Fruit fly (Drosophila melanogaster): ENCODE measurements around the gene CG15375.

Gene CG15375

dm6 chrX:4105830-4106233 is 4.7 kb downstream of the CG15375 start, which contains the start of gene cib (continued):
- TF ChIP-seq Sox14 (GFP tag; optimal IDR thresholded peaks at IDR 0.05): no peak
- no peak for TF ChIP-seq salr (GFP tag; optimal IDR thresholded peaks at IDR 0.05)
- TF ChIP-seq eg (GFP tag; IDR thresholded peaks at IDR 0.05): peak; percentile 40; the same call in 2 of the 3 replicates
- no peak for TF ChIP-seq CG9139 (GFP tag; optimal IDR thresholded peaks at IDR 0.05)
- no peak for TF ChIP-seq pdm3 (GFP tag; optimal IDR thresholded peaks at IDR 0.05)
- no peak for TF ChIP-seq OdsH (GFP tag; optimal IDR thresholded peaks at IDR 0.05)

dm6 chrX:4106240-4106639 is 5.1 kb downstream of the CG15375 start:
- TF ChIP-seq CG6276 (GFP tag; optimal IDR thresholded peaks at IDR 0.05) (no peak), fkh (GFP tag; optimal IDR thresholded peaks at IDR 0.05) (peak; percentile 2), OdsH (GFP tag; optimal IDR thresholded peaks at IDR 0.05) (no peak), CG15336 (GFP tag; IDR thresholded peaks at IDR 0.05) (0 out of 2 replicates have a peak, but pooled peaks have one; percentile 30), CG9139 (GFP tag; optimal IDR thresholded peaks at IDR 0.05) (no peak), eg (GFP tag; IDR thresholded peaks at IDR 0.05) (0 out of 3 replicates have a peak, but pooled peaks have one; percentile 3)

dm6 chrX:4106756-4107155 is 5.6 kb downstream of the CG15375 start:
- TF ChIP-seq CG34406 (GFP tag; optimal IDR thresholded peaks at IDR 0.05): peak; percentile 56
- TF ChIP-seq CG3032 (tag; optimal IDR thresholded peaks at IDR 0.05): peak; percentile 75
- TF ChIP-seq CG11294 (GFP tag; IDR thresholded peaks at IDR 0.05): 0 out of 2 replicates have a peak, but pooled peaks have one; percentile 28
- TF ChIP-seq fkh (GFP tag; optimal IDR thresholded peaks at IDR 0.05): no peak
- TF ChIP-seq fd59A (GFP tag; optimal IDR thresholded peaks at IDR 0.05): peak; percentile 70
- TF ChIP-seq Met (GFP tag; optimal IDR thresholded peaks at IDR 0.05): peak; percentile 63
- peak; percentile 28 for TF ChIP-seq Ets21C (GFP tag; optimal IDR thresholded peaks at IDR 0.05)
- TF ChIP-seq CG6163 (GFP tag; IDR thresholded peaks at IDR 0.05): peak; percentile 69
- peak; percentile 42 for TF ChIP-seq CG16779 (tag; optimal IDR thresholded peaks at IDR 0.05)
- peak; percentile 67 for TF ChIP-seq lz (GFP tag; optimal IDR thresholded peaks at IDR 0.05)
- TF ChIP-seq spab (GFP tag; optimal IDR thresholded peaks at IDR 0.05): peak; percentile 72
- TF ChIP-seq pdm3 (GFP tag; optimal IDR thresholded peaks at IDR 0.05): peak; percentile 76
- TF ChIP-seq Hr38 (GFP tag; optimal IDR thresholded peaks at IDR 0.05): no peak
- TF ChIP-seq Gug (GFP tag; IDR thresholded peaks at IDR 0.05): peak; percentile 51; the same call in 1 of the 2 replicates
- peak; percentile 63 for TF ChIP-seq Eip75B (GFP tag; optimal IDR thresholded peaks at IDR 0.05)
- TF ChIP-seq CG6276 (GFP tag; optimal IDR thresholded peaks at IDR 0.05): no peak
- TF ChIP-seq ss (GFP tag; optimal IDR thresholded peaks at IDR 0.05): peak; percentile 70 to 83
- TF ChIP-seq CG3919 (GFP tag; optimal IDR thresholded peaks at IDR 0.05): peak; percentile 68
- TF ChIP-seq Blimp-1 (GFP tag; optimal IDR thresholded peaks at IDR 0.05): peak; percentile 31
- TF ChIP-seq esn (GFP tag; optimal IDR thresholded peaks at IDR 0.05): peak; percentile 63
- peak; percentile 92 for TF ChIP-seq Eip78C (GFP tag)
- TF ChIP-seq Eip93F (GFP tag; optimal IDR thresholded peaks at IDR 0.05): no peak
- TF ChIP-seq fd85E (GFP tag; optimal IDR thresholded peaks at IDR 0.05): no peak
- peak; percentile 72 for TF ChIP-seq CG1621 (tag; optimal IDR thresholded peaks at IDR 0.05)
- peak; percentile 70 for TF ChIP-seq Hr4 (GFP tag; optimal IDR thresholded peaks at IDR 0.05)
- TF ChIP-seq salr (GFP tag; optimal IDR thresholded peaks at IDR 0.05): peak; percentile 29 to 69
- peak; percentile 30 for TF ChIP-seq Sox102F (GFP tag; optimal IDR thresholded peaks at IDR 0.05)
- TF ChIP-seq dac (GFP tag; optimal IDR thresholded peaks at IDR 0.05): peak; percentile 49
- no peak for TF ChIP-seq vri (GFP tag; optimal IDR thresholded peaks at IDR 0.05)
- TF ChIP-seq OdsH (GFP tag; optimal IDR thresholded peaks at IDR 0.05): peak; percentile 68
- TF ChIP-seq Sox14 (GFP tag; optimal IDR thresholded peaks at IDR 0.05): peak; percentile 61
- peak; percentile 56 for TF ChIP-seq cyc (GFP tag; optimal IDR thresholded peaks at IDR 0.05)
- TF ChIP-seq CG4318 (GFP tag; optimal IDR thresholded peaks at IDR 0.05): no peak
- peak; percentile 47 for TF ChIP-seq CG8319 (GFP tag; optimal IDR thresholded peaks at IDR 0.05)
- TF ChIP-seq Smox (GFP tag; optimal IDR thresholded peaks at IDR 0.05): peak; percentile 42
- peak; percentile 77 for TF ChIP-seq CG6808 (GFP tag; optimal IDR thresholded peaks at IDR 0.05)
- TF ChIP-seq topi (GFP tag; optimal IDR thresholded peaks at IDR 0.05): peak; percentile 63
- TF ChIP-seq Hr39 (GFP tag; optimal IDR thresholded peaks at IDR 0.05): peak; percentile 58
- TF ChIP-seq acj6 (GFP tag; optimal IDR thresholded peaks at IDR 0.05): peak; percentile 67
- TF ChIP-seq CG10631 (GFP tag; optimal IDR thresholded peaks at IDR 0.05): peak; percentile 64
- TF ChIP-seq CG31627 (GFP tag; optimal IDR thresholded peaks at IDR 0.05): peak; percentile 66
- peak; percentile 70 for TF ChIP-seq eg (GFP tag; IDR thresholded peaks at IDR 0.05)
- peak; percentile 74 for TF ChIP-seq achi (GFP tag; optimal IDR thresholded peaks at IDR 0.05)
- TF ChIP-seq CG11762 (GFP tag; optimal IDR thresholded peaks at IDR 0.05; ENCODE audit: insufficient read depth): peak; percentile 18

Measured in whole organism, prepupa.